Worm (Caenorhabditis elegans): ENCODE measurements around the gene C47E12.2.

DNA sequence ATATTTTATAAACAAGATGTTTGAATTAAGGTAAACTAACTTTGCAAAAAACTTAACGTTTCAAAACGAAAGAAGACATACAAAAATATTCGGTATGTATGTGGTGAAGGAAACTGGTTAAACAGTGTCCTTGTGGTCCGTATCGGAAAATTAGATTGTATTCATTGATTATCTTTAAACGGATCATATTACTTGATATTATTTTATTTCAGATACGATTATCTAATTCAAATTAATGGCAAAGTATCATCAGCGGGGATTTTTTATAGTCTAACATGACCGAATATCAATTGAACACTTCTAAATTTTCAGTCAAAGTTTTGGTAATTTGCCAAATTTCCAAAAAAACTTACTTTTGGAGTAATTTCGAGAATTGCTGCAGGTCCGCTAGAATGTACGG is 3.5 kb upstream of the C47E12.2 start, which contains the start of gene C47E12.13:
- TF ChIP-seq ztf-11 (tag; optimal IDR thresholded peaks at IDR 0.05), result no peak
- TF ChIP-seq D1046.2 (GFP tag; IDR thresholded peaks at IDR 0.05), result no peak
- TF ChIP-seq fkh-10 (GFP tag; optimal IDR thresholded peaks at IDR 0.05), result no peak
- no peak for TF ChIP-seq pha-4 (GFP tag; IDR thresholded peaks at IDR 0.05)
- TF ChIP-seq pha-4 (tag; optimal IDR thresholded peaks at IDR 0.05), result no peak
- TF ChIP-seq lsy-2 (tag; optimal IDR thresholded peaks at IDR 0.05), result no peak
- TF ChIP-seq ama-1 (optimal IDR thresholded peaks at IDR 0.05), result no peak
- TF ChIP-seq mdt-29 (GFP tag; IDR thresholded peaks at IDR 0.05), result no peak
- no peak for TF ChIP-seq lin-15B (tag; optimal IDR thresholded peaks at IDR 0.05)
- TF ChIP-seq mdl-1 (tag; optimal IDR thresholded peaks at IDR 0.05), result no peak
- TF ChIP-seq unc-39 (tag; optimal IDR thresholded peaks at IDR 0.05), result no peak
- no peak for TF ChIP-seq nhr-77 (tag; optimal IDR thresholded peaks at IDR 0.05)
